Comparison of ENCODE assay signal across 5 fruit fly cellular contexts in genomic region chr2L:2579669-2580351, dm6.
A peak's percentile ranks its signal among the peaks of the same experiment; 100 is the strongest.
TF ChIP-seq lines count a peak whose summit lies in the region.

Gene ND-B17.2 (minus strand): TSS chr2L:2580172.
Gene Arpc5 (plus strand): TSS chr2L:2580292.

- TF ChIP-seq CTCF in whole organism, embryonic (GFP tag; optimal IDR thresholded peaks at IDR 0.05; lab: Kevin White, UChicago), result peak; percentile 57

TF ChIP-seq in whole organism, adult, 20 proteins besides CTCF, POLR2A, EP300 and RAD21 (continues in another document):
- peak; percentile 7 for TF ChIP-seq CG14711 (tag; optimal IDR thresholded peaks at IDR 0.05; lab: Kevin White, UChicago)
- no peak for TF ChIP-seq toe (GFP tag; optimal IDR thresholded peaks at IDR 0.05; lab: Kevin White, UChicago)
- no peak for TF ChIP-seq Hr96 (GFP tag; optimal IDR thresholded peaks at IDR 0.05; lab: Kevin White, UChicago)
- TF ChIP-seq CG5204 (GFP tag; optimal IDR thresholded peaks at IDR 0.05; lab: Kevin White, UChicago), result no peak
- TF ChIP-seq cnc (optimal IDR thresholded peaks at IDR 0.05; lab: Kevin White, UChicago), result no peak
- TF ChIP-seq Mnt (GFP tag; optimal IDR thresholded peaks at IDR 0.05; lab: Kevin White, UChicago), result peak; percentile 17
- TF ChIP-seq Clk (GFP tag; optimal IDR thresholded peaks at IDR 0.05; lab: Kevin White, UChicago), result no peak
- no peak for TF ChIP-seq CG33017 (tag; optimal IDR thresholded peaks at IDR 0.05; lab: Kevin White, UChicago)
- TF ChIP-seq CG7045 (GFP tag; optimal IDR thresholded peaks at IDR 0.05; lab: Kevin White, UChicago), result no peak
- no peak for TF ChIP-seq kay (GFP tag; lab: Kevin White, UChicago; ENCODE audit: borderline replicate concordance)
- no peak for TF ChIP-seq CG12768 (GFP tag; optimal IDR thresholded peaks at IDR 0.05; lab: Kevin White, UChicago)
- no peak for TF ChIP-seq tj (GFP tag; optimal IDR thresholded peaks at IDR 0.05; lab: Kevin White, UChicago)
- TF ChIP-seq CG11617 (GFP tag; optimal IDR thresholded peaks at IDR 0.05; lab: Kevin White, UChicago), result peak; percentile 7
- TF ChIP-seq ovo (GFP tag; optimal IDR thresholded peaks at IDR 0.05; lab: Kevin White, UChicago), result no peak
- TF ChIP-seq bab1 (GFP tag; optimal IDR thresholded peaks at IDR 0.05; lab: Kevin White, UChicago), result peak; percentile 52
- TF ChIP-seq CG1620 (GFP tag; optimal IDR thresholded peaks at IDR 0.05; lab: Kevin White, UChicago), result peak; percentile 22
- TF ChIP-seq Crg-1 (GFP tag; optimal IDR thresholded peaks at IDR 0.05; lab: Kevin White, UChicago), result no peak
- TF ChIP-seq cic (GFP tag; optimal IDR thresholded peaks at IDR 0.05; lab: Kevin White, UChicago), result no peak
- no peak for TF ChIP-seq pad (GFP tag; optimal IDR thresholded peaks at IDR 0.05; lab: Kevin White, UChicago)

TF ChIP-seq in whole organism, embryonic, 481 proteins besides CTCF, POLR2A, EP300 and RAD21 (continues in another document):
- TF ChIP-seq CG17802 (tag; optimal IDR thresholded peaks at IDR 0.05; lab: Kevin White, UChicago) (no peak), usp (GFP tag; optimal IDR thresholded peaks at IDR 0.05; lab: Kevin White, UChicago) (no peak), zen (tag; optimal IDR thresholded peaks at IDR 0.05; lab: Kevin White, UChicago) (peak; percentile 39), ara (GFP tag; IDR thresholded peaks at IDR 0.05; lab: Robert Waterston, UW) (no peak), Blimp-1 (GFP tag; optimal IDR thresholded peaks at IDR 0.05; lab: Kevin White, UChicago) (no peak), CG30020 (tag; optimal IDR thresholded peaks at IDR 0.05; lab: Kevin White, UChicago) (peak; percentile 38), Antp (GFP tag; optimal IDR thresholded peaks at IDR 0.05; lab: Kevin White, UChicago) (peak; percentile 18), Mad (GFP tag; optimal IDR thresholded peaks at IDR 0.05; lab: Kevin White, UChicago) (peak; percentile 1), Atf6 (GFP tag; IDR thresholded peaks at IDR 0.05; lab: Robert Waterston, UW) (no peak), danr (GFP tag; IDR thresholded peaks at IDR 0.05; lab: Robert Waterston, UW) (no peak), twi (tag; optimal IDR thresholded peaks at IDR 0.05; lab: Kevin White, UChicago) (peak; percentile 76), chn (GFP tag; optimal IDR thresholded peaks at IDR 0.05; lab: Kevin White, UChicago) (no peak), CG11398 (GFP tag; optimal IDR thresholded peaks at IDR 0.05; lab: Kevin White, UChicago) (no peak), CG31224 (GFP tag; IDR thresholded peaks at IDR 0.05; lab: Robert Waterston, UW) (no peak), gt (GFP tag; IDR thresholded peaks at IDR 0.05; lab: Robert Waterston, UW) (no peak), CG3726 (GFP tag; IDR thresholded peaks at IDR 0.05; lab: Robert Waterston, UW) (no peak), ci (GFP tag; IDR thresholded peaks at IDR 0.05; lab: Robert Waterston, UW) (no peak), Dad (GFP tag; optimal IDR thresholded peaks at IDR 0.05; lab: Kevin White, UChicago) (no peak), CG10462 (GFP tag; optimal IDR thresholded peaks at IDR 0.05; lab: Kevin White, UChicago) (no peak), CG6254 (GFP tag; optimal IDR thresholded peaks at IDR 0.05; lab: Kevin White, UChicago) (no peak)

TF ChIP-seq in whole organism, prepupa, 60 proteins besides CTCF, POLR2A, EP300 and RAD21 (continues in another document):
- peak; percentile 15 for TF ChIP-seq Hr39 (GFP tag; optimal IDR thresholded peaks at IDR 0.05; lab: Kevin White, UChicago)
- peak; percentile 33 for TF ChIP-seq CG1621 (tag; optimal IDR thresholded peaks at IDR 0.05; lab: Kevin White, UChicago)
- TF ChIP-seq achi (GFP tag; optimal IDR thresholded peaks at IDR 0.05; lab: Kevin White, UChicago), result no peak
- no peak for TF ChIP-seq CG6854 (GFP tag; optimal IDR thresholded peaks at IDR 0.05; lab: Kevin White, UChicago)
- TF ChIP-seq fd59A (GFP tag; optimal IDR thresholded peaks at IDR 0.05; lab: Kevin White, UChicago), result no peak
- TF ChIP-seq CG7368 (GFP tag; optimal IDR thresholded peaks at IDR 0.05; lab: Kevin White, UChicago), result no peak
- TF ChIP-seq eg (GFP tag; IDR thresholded peaks at IDR 0.05; lab: Robert Waterston, UW), result no peak
- TF ChIP-seq salr (GFP tag; optimal IDR thresholded peaks at IDR 0.05; lab: Kevin White, UChicago), result no peak
- peak; percentile 31 for TF ChIP-seq esn (GFP tag; optimal IDR thresholded peaks at IDR 0.05; lab: Kevin White, UChicago)
- TF ChIP-seq CG11902 (GFP tag; optimal IDR thresholded peaks at IDR 0.05; lab: Kevin White, UChicago), result no peak
- TF ChIP-seq CG31627 (GFP tag; optimal IDR thresholded peaks at IDR 0.05; lab: Kevin White, UChicago), result peak; percentile 3
- TF ChIP-seq fd85E (GFP tag; optimal IDR thresholded peaks at IDR 0.05; lab: Kevin White, UChicago), result no peak
- no peak for TF ChIP-seq dsx (GFP tag; optimal IDR thresholded peaks at IDR 0.05; lab: Kevin White, UChicago; ENCODE audit: poor library complexity, severe bottlenecking)
- no peak for TF ChIP-seq Gug (GFP tag; IDR thresholded peaks at IDR 0.05; lab: Robert Waterston, UW)
- peak; percentile 16 for TF ChIP-seq Ets21C (GFP tag; optimal IDR thresholded peaks at IDR 0.05; lab: Kevin White, UChicago)
- TF ChIP-seq Sox14 (GFP tag; optimal IDR thresholded peaks at IDR 0.05; lab: Kevin White, UChicago), result peak; percentile 58
- TF ChIP-seq CG3032 (tag; optimal IDR thresholded peaks at IDR 0.05; lab: Kevin White, UChicago), result peak; percentile 26
- TF ChIP-seq Hr4 (GFP tag; optimal IDR thresholded peaks at IDR 0.05; lab: Kevin White, UChicago), result no peak
- no peak for TF ChIP-seq Eip93F (GFP tag; optimal IDR thresholded peaks at IDR 0.05; lab: Kevin White, UChicago)
- no peak for TF ChIP-seq Met (GFP tag; optimal IDR thresholded peaks at IDR 0.05; lab: Kevin White, UChicago)

TF ChIP-seq in whole organism, pupa, 21 proteins besides CTCF, POLR2A, EP300 and RAD21:
- TF ChIP-seq CG8159 (tag; optimal IDR thresholded peaks at IDR 0.05; lab: Kevin White, UChicago), result peak; percentile 19
- TF ChIP-seq CG34367 (tag; optimal IDR thresholded peaks at IDR 0.05; lab: Kevin White, UChicago), result no peak
- peak; percentile 1 for TF ChIP-seq CG15710 (tag; optimal IDR thresholded peaks at IDR 0.05; lab: Kevin White, UChicago)
TF ChIP-seq in whole organism, pupa: peak in this region for 2.

TF ChIP-seq in whole organism, wandering third instar larva, 38 proteins besides CTCF, POLR2A, EP300 and RAD21:
- no peak for TF ChIP-seq Rel (GFP tag; optimal IDR thresholded peaks at IDR 0.05; lab: Kevin White, UChicago)
- peak; percentile 50 for TF ChIP-seq Rel (tag; optimal IDR thresholded peaks at IDR 0.05; lab: Kevin White, UChicago)
- TF ChIP-seq CrebA (GFP tag; optimal IDR thresholded peaks at IDR 0.05; lab: Kevin White, UChicago; ENCODE audit: borderline replicate concordance), result no peak
- TF ChIP-seq Hr83 (GFP tag; optimal IDR thresholded peaks at IDR 0.05; lab: Kevin White, UChicago; ENCODE audit: poor library complexity, severe bottlenecking), result no peak
- TF ChIP-seq HLH106 (tag; optimal IDR thresholded peaks at IDR 0.05; lab: Kevin White, UChicago), result peak; percentile 25
